Fruit fly (Drosophila melanogaster) ovary, adult (tissue): ENCODE data around the gene Dhc62B.

Experiments used
- CG17801 ChIP-seq: fragments of 200-800 bp; optimal IDR thresholded peaks from 2 replicates; lab custom pipeline; 2019; ENCODE audit warnings: missing biosample characterization, mild to moderate bottlenecking, missing genetic modification characterization, moderate library complexity; ENCODE audit not compliant: partially characterized antibody

Dhc62B gene

dm6 chr3L:1774713-1775648 lies 3.4 kb upstream of the Dhc62B start, which contains the start of the genes CG13933 and PolD2:
Gene CG13933, minus strand, starts transcription at chr3L:1775147.
Gene PolD2, plus strand, starts transcription at chr3L:1775633.
- TF ChIP-seq CG17801 (GFP tag; lab: Kevin White, UChicago): peak; percentile 94

- no peak for TF ChIP-seq CG17801 (GFP tag; lab: Kevin White, UChicago)
Measured at dm6 chr3L:1772593-1772992, 1.0 kb upstream of the Dhc62B start.

dm6 chr3L:1756143-1756542 lies 15.4 kb downstream of the Dhc62B start, which contains the start of gene CG8001:
Gene CG8001, plus strand, starts transcription at chr3L:1756159.
- TF ChIP-seq CG17801 (GFP tag; lab: Kevin White, UChicago): no peak

dm6 chr3L:1755458-1755984 lies 16.0 kb downstream of the Dhc62B start, which contains the start of gene Cht2:
Gene Cht2, minus strand, starts transcription at chr3L:1755934.
- peak; percentile 56 for TF ChIP-seq CG17801 (GFP tag; lab: Kevin White, UChicago)

dm6 chr3L:1754935-1755334 lies 16.6 kb downstream of the Dhc62B start:
- no peak for TF ChIP-seq CG17801 (GFP tag; lab: Kevin White, UChicago)

dm6 chr3L:1754262-1754661 lies 17.3 kb downstream of the Dhc62B start:
- no peak for TF ChIP-seq CG17801 (GFP tag; lab: Kevin White, UChicago)

dm6 chr3L:1748218-1748617 lies 23.3 kb downstream of the Dhc62B start:
- no peak for TF ChIP-seq CG17801 (GFP tag; lab: Kevin White, UChicago)

dm6 chr3L:1746338-1747199 lies 25.0 kb downstream of the Dhc62B start, which contains the start of gene CG13921:
Gene CG13921, plus strand, starts transcription at chr3L:1746907.
- TF ChIP-seq CG17801 (GFP tag; lab: Kevin White, UChicago): peak; percentile 98

dm6 chr3L:1745432-1745831 lies 26.1 kb downstream of the Dhc62B start:
- no peak for TF ChIP-seq CG17801 (GFP tag; lab: Kevin White, UChicago)

- no peak for TF ChIP-seq CG17801 (GFP tag; lab: Kevin White, UChicago)
Measured at dm6 chr3L:1742552-1743097, 28.9 kb downstream of the Dhc62B start.

- TF ChIP-seq CG17801 (GFP tag; lab: Kevin White, UChicago): no peak
Measured at dm6 chr3L:1741655-1742551, 29.7 kb downstream of the Dhc62B start.

- no peak for TF ChIP-seq CG17801 (GFP tag; lab: Kevin White, UChicago)
Measured at dm6 chr3L:1741107-1741506, 30.5 kb downstream of the Dhc62B start.
